Worm (Caenorhabditis elegans): Measurements from ENCODE around the gene T01B7.13.
A peak's percentile ranks its signal among the peaks of the same experiment; 100 is the strongest.

The T01B7.13 gene

ce11 chrII:8747246-8747938, 32.2 kb downstream of the T01B7.13 start (continued):
- TF ChIP-seq ZK185.1 (tag; optimal IDR thresholded peaks at IDR 0.05; ENCODE audit: poor library complexity, severe bottlenecking) (peak; percentile 4), ztf-18 (tag; optimal IDR thresholded peaks at IDR 0.05) (peak; percentile 7), cebp-2 (GFP tag; IDR thresholded peaks at IDR 0.05) (0 out of 2 replicates have a peak, but pooled peaks have one; percentile 23), Y53F4B.3 (GFP tag; IDR thresholded peaks at IDR 0.05) (0 out of 2 replicates have a peak, but pooled peaks have one; percentile 25), Y95B8A.8 (GFP tag; IDR thresholded peaks at IDR 0.05) (peak; percentile 82; the same call in 1 of the 2 replicates), snpc-4 (GFP tag; optimal IDR thresholded peaks at IDR 0.05) (no peak), snpc-4 (tag; optimal IDR thresholded peaks at IDR 0.05) (peak in 1 of 4 experiments; percentile 25), F57C9.4 (tag; optimal IDR thresholded peaks at IDR 0.05) (no peak), attf-6 (GFP tag; IDR thresholded peaks at IDR 0.05) (no peak), madf-3 (GFP tag; IDR thresholded peaks at IDR 0.05) (peak; percentile 66; the same call in 1 of the 2 replicates), F39B2.1 (GFP tag; IDR thresholded peaks at IDR 0.05) (no peak), nhr-27 (tag; optimal IDR thresholded peaks at IDR 0.05) (peak; percentile 54), ztf-22 (GFP tag; optimal IDR thresholded peaks at IDR 0.05) (peak; percentile 62), ceh-91 (GFP tag; IDR thresholded peaks at IDR 0.05) (no peak), ama-1 (optimal IDR thresholded peaks at IDR 0.05) (peak; percentile 96), ama-1 (GFP tag; optimal IDR thresholded peaks at IDR 0.05) (no peak), rcor-1 (GFP tag; IDR thresholded peaks at IDR 0.05) (0 out of 2 replicates have a peak, but pooled peaks have one; percentile 9), tlf-1 (GFP tag; optimal IDR thresholded peaks at IDR 0.05) (peak; percentile 90), efl-1 (GFP tag; optimal IDR thresholded peaks at IDR 0.05) (peak; percentile 8), snpc-3.4 (tag; optimal IDR thresholded peaks at IDR 0.05) (no peak), nfyb-1 (GFP tag; IDR thresholded peaks at IDR 0.05) (peak; percentile 78), die-1 (tag; optimal IDR thresholded peaks at IDR 0.05) (peak; percentile 40), cebp-1 (GFP tag; IDR thresholded peaks at IDR 0.05) (peak; percentile 51; the same call in 1 of the 2 replicates), cebp-1 (tag; optimal IDR thresholded peaks at IDR 0.05) (peak; percentile 86), hlh-26 (GFP tag; conservative IDR thresholded peaks at IDR 0.05) (0 out of 2 replicates have a peak, but pooled peaks have one; percentile 18), lir-1 (GFP tag; conservative IDR thresholded peaks at IDR 0.05) (peak; percentile 5; the same call in 1 of the 2 replicates), mxl-1 (tag; optimal IDR thresholded peaks at IDR 0.05) (peak; percentile 63), unc-62 (GFP tag; optimal IDR thresholded peaks at IDR 0.05) (no peak), gei-17 (GFP tag; optimal IDR thresholded peaks at IDR 0.05) (no peak), ceh-27 (GFP tag; optimal IDR thresholded peaks at IDR 0.05) (no peak), lag-1 (GFP tag; IDR thresholded peaks at IDR 0.05) (no peak), madf-10 (tag; optimal IDR thresholded peaks at IDR 0.05) (peak; percentile 60), ekl-4 (GFP tag; IDR thresholded peaks at IDR 0.05) (no peak; the same call in 1 of the 2 replicates), lin-26 (GFP tag; IDR thresholded peaks at IDR 0.05) (peak; percentile 88), ztf-28 (GFP tag; IDR thresholded peaks at IDR 0.05) (no peak), lin-40 (tag; optimal IDR thresholded peaks at IDR 0.05) (peak; percentile 68), ceh-79 (tag; optimal IDR thresholded peaks at IDR 0.05) (peak; percentile 69), F57A8.1 (GFP tag; optimal IDR thresholded peaks at IDR 0.05) (no peak), dpl-1 (GFP tag; optimal IDR thresholded peaks at IDR 0.05) (peak; percentile 5), Y67H2A.10 (GFP tag; conservative IDR thresholded peaks at IDR 0.05) (no peak), K12H6.12 (tag; optimal IDR thresholded peaks at IDR 0.05) (peak; percentile 75), let-607 (tag; optimal IDR thresholded peaks at IDR 0.05) (peak; percentile 39 to 41), C17E4.6 (GFP tag; IDR thresholded peaks at IDR 0.05) (no peak)

Measured in whole organism, young adult.